Worm (Caenorhabditis elegans) whole organism, mixed stage, embryonic: ENCODE results near the gene fbxa-27.
"Not testable (repeated sequence)": the region's sequence is repeated elsewhere in the genome, so short reads cannot be mapped to it uniquely, and the experiment has no call there.

ENCODE experiments used
- M03D4.4 ChIP-seq: sonication (generic microtip); optimal IDR thresholded peaks from 2 replicates; lab custom pipeline; 2017; ENCODE audit warnings: mild to moderate bottlenecking, missing genetic modification characterization, missing compliant biosample characterization
- bed-3 ChIP-seq: fragments of 200-800 bp; sonication (Bioruptor generic); optimal IDR thresholded peaks from 3 replicates; lab custom pipeline; 2018; ENCODE audit warnings: mild to moderate bottlenecking, missing genetic modification characterization, moderate library complexity, missing compliant biosample characterization
- ceh-39 ChIP-seq: fragments of 150-350 bp; optimal IDR thresholded peaks from 2 replicates; lab custom pipeline; 2014; ENCODE audit warnings: missing biosample characterization, missing genetic modification characterization
- ceh-43 ChIP-seq: fragments of 200-800 bp; sonication (Bioruptor generic); optimal IDR thresholded peaks from 2 replicates; lab custom pipeline; 2018; ENCODE audit warnings: mild to moderate bottlenecking, missing genetic modification characterization, moderate library complexity, missing compliant biosample characterization
- ceh-83 ChIP-seq: fragments of 200-800 bp; sonication (Bioruptor generic); optimal IDR thresholded peaks from 2 replicates; lab custom pipeline; 2018; ENCODE audit warnings: mild to moderate bottlenecking, missing genetic modification characterization, missing compliant biosample characterization
- ces-1 ChIP-seq: fragments of 150-350 bp; optimal IDR thresholded peaks from 2 replicates; lab custom pipeline; 2014; ENCODE audit warnings: missing biosample characterization, missing genetic modification reagents, missing genetic modification characterization
- cnd-1 ChIP-seq: fragments of 200-800 bp; sonication (Bioruptor generic); optimal IDR thresholded peaks from 2 replicates; lab custom pipeline; 2018; ENCODE audit warnings: mild to moderate bottlenecking, missing genetic modification characterization, missing compliant biosample characterization
- drap-1 ChIP-seq: fragments of 200-800 bp; sonication (Bioruptor generic); optimal IDR thresholded peaks from 3 replicates; lab custom pipeline; 2018; ENCODE audit warnings: mild to moderate bottlenecking, missing genetic modification characterization, missing compliant biosample characterization
- elt-1 ChIP-seq: sonication (generic microtip); optimal IDR thresholded peaks from 2 replicates; lab custom pipeline; 2017; ENCODE audit warnings: missing genetic modification characterization, mild to moderate bottlenecking, missing compliant biosample characterization, antibody characterized with exemption, moderate library complexity, borderline replicate concordance; ENCODE audit not compliant: insufficient read depth
- elt-3 ChIP-seq: fragments of 150-350 bp; optimal IDR thresholded peaks from 2 replicates; lab custom pipeline; 2014; ENCODE audit warnings: missing biosample characterization, missing genetic modification characterization
- flh-1 ChIP-seq: fragments of 200-800 bp; sonication (Bioruptor generic); optimal IDR thresholded peaks from 2 replicates; lab custom pipeline; 2018; ENCODE audit warnings: mild to moderate bottlenecking, missing genetic modification characterization, moderate library complexity, missing compliant biosample characterization
- ham-2 ChIP-seq: fragments of 200-800 bp; sonication (Bioruptor generic); optimal IDR thresholded peaks from 2 replicates; lab custom pipeline; 2018; ENCODE audit warnings: mild to moderate bottlenecking, missing genetic modification characterization, missing compliant biosample characterization
- hlh-1 ChIP-seq: fragments of 150-350 bp; optimal IDR thresholded peaks from 2 replicates; lab custom pipeline; 2014; ENCODE audit warnings: missing biosample characterization, missing genetic modification reagents, missing genetic modification characterization
- lin-13 ChIP-seq: fragments of 150-350 bp; optimal IDR thresholded peaks from 2 replicates; lab custom pipeline; 2014; ENCODE audit warnings: missing biosample characterization, missing genetic modification characterization
- lin-32 ChIP-seq: fragments of 200-800 bp; sonication (Bioruptor generic); optimal IDR thresholded peaks from 2 replicates; lab custom pipeline; 2018; ENCODE audit warnings: mild to moderate bottlenecking, missing genetic modification characterization, missing compliant biosample characterization
- lsy-2 ChIP-seq: fragments of 150-350 bp; optimal IDR thresholded peaks from 2 replicates; lab custom pipeline; 2014; ENCODE audit warnings: missing biosample characterization, missing genetic modification characterization
- mep-1 ChIP-seq: fragments of 150-350 bp; optimal IDR thresholded peaks from 2 replicates; lab custom pipeline; 2017; ENCODE audit warnings: missing biosample characterization, missing genetic modification reagents, missing genetic modification characterization, inconsistent platforms
- mls-2 ChIP-seq: sonication (generic microtip); optimal IDR thresholded peaks from 2 replicates; lab custom pipeline; 2016; ENCODE audit warnings: mild to moderate bottlenecking, missing genetic modification characterization, moderate library complexity, missing compliant biosample characterization
- nhr-12 ChIP-seq: fragments of 150-350 bp; optimal IDR thresholded peaks from 2 replicates; lab custom pipeline; 2014; ENCODE audit warnings: missing biosample characterization, missing genetic modification characterization
- nhr-2 ChIP-seq: fragments of 150-350 bp; optimal IDR thresholded peaks from 2 replicates; lab custom pipeline; 2014; ENCODE audit warnings: missing biosample characterization, missing genetic modification characterization
- nhr-237 ChIP-seq: fragments of 150-350 bp; optimal IDR thresholded peaks from 2 replicates; lab custom pipeline; 2014; ENCODE audit warnings: missing biosample characterization, missing genetic modification characterization
- nhr-28 ChIP-seq: fragments of 150-350 bp; optimal IDR thresholded peaks from 2 replicates; lab custom pipeline; 2014; ENCODE audit warnings: missing biosample characterization, missing genetic modification characterization
- nhr-76 ChIP-seq: sonication (generic microtip); optimal IDR thresholded peaks from 2 replicates; lab custom pipeline; 2017; ENCODE audit warnings: missing biosample characterization, missing genetic modification characterization
- pha-4 ChIP-seq: fragments of 150-350 bp; optimal IDR thresholded peaks from 2 replicates; lab custom pipeline; 2018; ENCODE audit warnings: missing biosample characterization, missing genetic modification reagents, missing genetic modification characterization
- sem-2 ChIP-seq: fragments of 200-800 bp; sonication (Bioruptor generic); optimal IDR thresholded peaks from 2 replicates; lab custom pipeline; 2018; ENCODE audit warnings: mild to moderate bottlenecking, missing genetic modification characterization, missing compliant biosample characterization
- snpc-4 ChIP-seq: fragments of 150-350 bp; optimal IDR thresholded peaks from 2 replicates; lab custom pipeline; 2014; ENCODE audit warnings: missing biosample characterization, missing genetic modification characterization
- tbx-8 ChIP-seq: fragments of 200-800 bp; sonication (Bioruptor generic); optimal IDR thresholded peaks from 2 replicates; lab custom pipeline; 2018; ENCODE audit warnings: mild to moderate bottlenecking, missing genetic modification characterization, moderate library complexity, missing compliant biosample characterization
- unc-120 ChIP-seq: sonication (generic microtip); optimal IDR thresholded peaks from 2 replicates; lab custom pipeline; 2017; ENCODE audit warnings: missing genetic modification characterization, missing compliant biosample characterization; ENCODE audit not compliant: poor library complexity, severe bottlenecking
- unc-39 ChIP-seq: fragments of 150-350 bp; optimal IDR thresholded peaks from 2 replicates; lab custom pipeline; 2014; ENCODE audit warnings: missing biosample characterization, missing genetic modification characterization
- unc-62 ChIP-seq: fragments of 150-350 bp; optimal IDR thresholded peaks from 2 replicates; lab custom pipeline; 2014; ENCODE audit warnings: missing biosample characterization, missing genetic modification reagents, missing genetic modification characterization
- zip-8 ChIP-seq: fragments of 150-350 bp; optimal IDR thresholded peaks from 2 replicates; lab custom pipeline; 2014; ENCODE audit warnings: missing biosample characterization, missing genetic modification characterization
- ztf-11 ChIP-seq: fragments of 150-350 bp; optimal IDR thresholded peaks from 2 replicates; lab custom pipeline; 2014; ENCODE audit warnings: missing biosample characterization, missing genetic modification characterization

The fbxa-27 gene

ce11 chrIII:1347539-1347938 lies 4.8 kb downstream of the fbxa-27 start, which contains the start of gene Y82E9BL.5:
TSS of gene Y82E9BL.5 (minus strand) at chrIII:1347639.
- TF ChIP-seq elt-1 (tag; lab: Kevin White, UChicago) (no peak), lsy-2 (tag; lab: Kevin White, UChicago) (no peak), ces-1 (GFP tag; lab: Kevin White, UChicago) (no peak), unc-120 (tag; lab: Kevin White, UChicago) (no peak), drap-1 (no peak)

DNA sequence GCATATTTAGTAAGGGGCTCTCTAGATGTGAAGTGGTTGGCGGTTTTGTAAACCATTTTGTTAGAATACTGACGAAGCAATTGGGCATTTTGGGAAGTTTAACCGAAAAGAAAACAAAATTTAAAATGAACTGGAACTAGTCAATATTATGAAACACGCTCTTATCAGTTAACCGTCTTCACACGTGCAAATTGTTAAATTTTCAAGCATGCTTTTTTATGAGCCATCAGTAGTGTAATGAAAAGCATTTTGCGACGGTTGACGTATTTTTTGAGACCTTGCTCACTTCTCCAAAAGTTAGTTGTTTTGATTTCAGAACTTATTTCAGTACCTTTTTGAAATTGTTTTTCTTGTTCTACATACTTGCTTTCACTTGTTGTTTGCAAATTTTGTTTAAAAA lies 6.5 kb downstream of the fbxa-27 start, which contains the start of gene fbxa-25:
Gene fbxa-25, minus strand, starts transcription at position 138 of the 400 bp plus-strand sequence.
- TF ChIP-seq mls-2 (tag; lab: Kevin White, UChicago) = no peak
- no peak for TF ChIP-seq cnd-1 (tag; lab: Kevin White, UChicago)
- no peak for TF ChIP-seq zip-8
- no peak for TF ChIP-seq unc-120 (tag; lab: Kevin White, UChicago)
- no peak for TF ChIP-seq tbx-8 (GFP tag; lab: Kevin White, UChicago)
- no peak for TF ChIP-seq lin-32 (GFP tag; lab: Kevin White, UChicago)
- no peak for TF ChIP-seq flh-1
- no peak for TF ChIP-seq elt-3
- TF ChIP-seq nhr-237 (tag; lab: Kevin White, UChicago) = no peak
- TF ChIP-seq nhr-2 = no peak
- TF ChIP-seq mep-1 = no peak
- no peak for TF ChIP-seq snpc-4
- TF ChIP-seq lsy-2 (tag; lab: Kevin White, UChicago) = no peak
- no peak for TF ChIP-seq ceh-83 (GFP tag; lab: Kevin White, UChicago)
- TF ChIP-seq drap-1 = no peak

DNA sequence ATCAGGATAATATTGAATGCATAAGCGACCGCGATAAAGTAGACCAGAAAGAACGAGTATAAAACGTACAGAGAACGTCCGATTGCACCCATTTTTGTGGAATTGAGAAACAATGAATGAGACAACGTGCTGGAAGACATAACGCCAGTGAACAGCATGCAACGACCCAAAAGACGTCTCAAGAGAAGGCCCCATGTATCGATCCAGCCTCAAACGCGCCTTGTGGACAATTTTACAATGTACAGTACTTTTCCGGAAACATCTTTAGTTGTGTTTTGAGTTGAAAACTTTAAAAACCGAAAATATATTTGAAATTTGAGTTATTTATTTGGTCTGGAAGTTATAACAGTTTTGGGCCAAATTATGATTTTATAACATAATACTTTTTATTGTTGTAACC lies 8.0 kb downstream of the fbxa-27 start, which contains the start of gene Y82E9BL.3:
Gene Y82E9BL.3, minus strand, starts transcription at position 101 of the 400 bp plus-strand sequence.
- TF ChIP-seq unc-39 (tag; lab: Kevin White, UChicago) = no peak
- TF ChIP-seq ham-2 = no peak
- TF ChIP-seq mep-1 = no peak
- TF ChIP-seq pha-4 (tag; lab: Kevin White, UChicago) = no peak
- TF ChIP-seq ces-1 (GFP tag; lab: Kevin White, UChicago) = no peak
- no peak for TF ChIP-seq lin-13 (tag; lab: Kevin White, UChicago)
- TF ChIP-seq sem-2 (GFP tag; lab: Kevin White, UChicago) = no peak
- TF ChIP-seq flh-1 = no peak
- TF ChIP-seq lsy-2 (tag; lab: Kevin White, UChicago) = no peak
- TF ChIP-seq nhr-2 = no peak
- no peak for TF ChIP-seq ceh-43
- TF ChIP-seq, all 35 proteins: peak for 0

DNA sequence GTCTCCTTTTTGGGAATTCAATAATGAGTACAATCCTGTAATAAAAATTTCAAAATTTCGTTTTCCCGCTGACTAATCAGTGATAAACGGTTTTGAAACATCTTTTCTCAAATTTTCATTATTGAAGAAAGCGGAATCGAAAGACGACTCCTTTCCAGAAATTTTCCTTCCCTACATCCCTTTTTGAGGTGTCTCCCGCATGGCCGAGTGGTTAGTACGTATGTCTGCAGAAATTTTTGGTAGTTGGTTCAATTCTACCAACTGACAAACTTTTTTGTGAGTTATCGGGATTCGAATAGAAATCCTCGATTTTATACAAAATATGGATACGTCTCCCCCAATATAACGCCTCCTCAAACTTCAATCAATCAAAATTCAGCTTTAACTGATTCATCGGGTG lies 11.8 kb downstream of the fbxa-27 start:
- no peak for TF ChIP-seq ztf-11
- TF ChIP-seq cnd-1 (tag; lab: Kevin White, UChicago) = no peak
- no peak for TF ChIP-seq lin-13 (tag; lab: Kevin White, UChicago)
- TF ChIP-seq unc-39 (tag; lab: Kevin White, UChicago) = no peak
- TF ChIP-seq bed-3 (GFP tag; lab: Kevin White, UChicago) = no peak
- no peak for TF ChIP-seq unc-62
- no peak for TF ChIP-seq nhr-237 (tag; lab: Kevin White, UChicago)
- no peak for TF ChIP-seq nhr-28 (tag; lab: Kevin White, UChicago)
- TF ChIP-seq nhr-12 (tag; lab: Kevin White, UChicago) = no peak
- TF ChIP-seq lsy-2 (tag; lab: Kevin White, UChicago) = no peak
- no peak for TF ChIP-seq ham-2
- TF ChIP-seq nhr-76 (tag; lab: Kevin White, UChicago) = no peak

ce11 chrIII:1355320-1355719 lies 12.6 kb downstream of the fbxa-27 start, which contains the start of gene Y82E9BL.1:
TSS of gene Y82E9BL.1 (minus strand) at chrIII:1355420.
- TF ChIP-seq mep-1 = no peak
- TF ChIP-seq mls-2 (tag; lab: Kevin White, UChicago) = no peak
- TF ChIP-seq nhr-28 (tag; lab: Kevin White, UChicago) = no peak
- no peak for TF ChIP-seq hlh-1 (tag; lab: Kevin White, UChicago)
- no peak for TF ChIP-seq ztf-11
- TF ChIP-seq lsy-2 (tag; lab: Kevin White, UChicago) = no peak
- TF ChIP-seq zip-8 = no peak

DNA sequence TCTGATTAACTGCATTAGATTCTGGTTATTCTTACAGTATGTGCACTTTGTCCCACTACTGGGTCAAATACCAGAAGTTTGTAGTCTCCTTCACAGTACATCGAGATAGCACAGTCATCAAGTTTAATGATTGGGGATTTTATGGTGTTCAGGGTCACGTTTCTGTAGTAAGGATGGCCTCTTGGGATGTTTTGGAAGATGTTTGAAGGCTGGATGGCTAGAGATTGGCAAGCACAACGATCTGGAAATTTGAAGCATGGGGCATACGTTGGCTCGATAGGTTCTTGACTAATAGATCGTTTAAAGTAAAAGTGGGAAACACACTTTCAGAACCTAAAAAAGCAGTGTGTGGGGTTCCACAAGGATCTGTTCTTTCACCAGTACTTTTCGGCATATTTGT lies 15.2 kb downstream of the fbxa-27 start, which contains the start of gene Y82E9BR.8:
Gene Y82E9BR.8, minus strand, starts transcription at position 101 of the 400 bp plus-strand sequence.
- not testable (repeated sequence) for TF ChIP-seq sem-2 (GFP tag; lab: Kevin White, UChicago); M03D4.4 (tag; lab: Kevin White, UChicago); ceh-39 (tag; lab: Kevin White, UChicago)
